Worm (Caenorhabditis elegans): ENCODE measurements around the gene fbxb-5.

fbxb-5 gene

ce11 chrII:1756582-1756981 is 34.3 kb upstream of the fbxb-5 start, which contains the start of gene fbxb-53:
TSS of gene fbxb-53 (plus strand) at chrII:1756882.
- TF ChIP-seq tra-4 (tag; optimal IDR thresholded peaks at IDR 0.05), result no peak

- TF ChIP-seq B0310.2 (tag; optimal IDR thresholded peaks at IDR 0.05) (no peak), ama-1 (optimal IDR thresholded peaks at IDR 0.05) (no peak), hmbx-1 (tag; optimal IDR thresholded peaks at IDR 0.05) (no peak), sea-1 (GFP tag; conservative IDR thresholded peaks at IDR 0.05) (no peak), flt-1 (GFP tag; IDR thresholded peaks at IDR 0.05) (no peak), hmg-4 (GFP tag; optimal IDR thresholded peaks at IDR 0.05) (no peak)
These were observed 33.8 kb upstream of the fbxb-5 start, which contains the start of gene F36H5.17 for ce11 chrII:1756072-1756471. TSS of gene F36H5.17 (minus strand) at chrII:1756172.

- TF ChIP-seq hmbx-1 (tag; optimal IDR thresholded peaks at IDR 0.05), result no peak
- TF ChIP-seq hnd-1 (tag; optimal IDR thresholded peaks at IDR 0.05), result no peak
- no peak for TF ChIP-seq flt-1 (GFP tag; IDR thresholded peaks at IDR 0.05)
- no peak for TF ChIP-seq ceh-36 (tag; optimal IDR thresholded peaks at IDR 0.05)
- no peak for TF ChIP-seq ets-7 (tag; optimal IDR thresholded peaks at IDR 0.05)
- no peak for TF ChIP-seq hmg-4 (GFP tag; optimal IDR thresholded peaks at IDR 0.05)
These were observed 30.7 kb upstream of the fbxb-5 start, which contains the start of gene F36H5.9 for ce11 chrII:1752990-1753389. TSS of gene F36H5.9 (minus strand) at chrII:1753090.

ce11 chrII:1750413-1750812 is 28.1 kb upstream of the fbxb-5 start, which contains the start of the genes F36H5.13 and F36H5.8:
TSS of gene F36H5.13 (minus strand) at chrII:1750513.
TSS of gene F36H5.8 (minus strand) at chrII:1750686.
- TF ChIP-seq hmbx-1 (tag; optimal IDR thresholded peaks at IDR 0.05), result no peak
- no peak for TF ChIP-seq tra-4 (tag; optimal IDR thresholded peaks at IDR 0.05)
- TF ChIP-seq ets-7 (tag; optimal IDR thresholded peaks at IDR 0.05), result no peak
- TF ChIP-seq tbx-37 (GFP tag; conservative IDR thresholded peaks at IDR 0.05), result no peak
- no peak for TF ChIP-seq aly-1 (tag; optimal IDR thresholded peaks at IDR 0.05)
- TF ChIP-seq ama-1 (optimal IDR thresholded peaks at IDR 0.05), result no peak
- no peak for TF ChIP-seq hnd-1 (tag; optimal IDR thresholded peaks at IDR 0.05)
- TF ChIP-seq sea-1 (GFP tag; conservative IDR thresholded peaks at IDR 0.05), result no peak

- TF ChIP-seq pes-1 (GFP tag; IDR thresholded peaks at IDR 0.05) (no peak), hmg-4 (GFP tag; optimal IDR thresholded peaks at IDR 0.05) (no peak), scrt-1 (GFP tag; IDR thresholded peaks at IDR 0.05) (no peak), tbx-11 (GFP tag; IDR thresholded peaks at IDR 0.05) (no peak), B0310.2 (tag; optimal IDR thresholded peaks at IDR 0.05) (no peak), ama-1 (optimal IDR thresholded peaks at IDR 0.05) (no peak)
These were observed 21.9 kb upstream of the fbxb-5 start, which contains the start of gene clec-19 for ce11 chrII:1744183-1744582. TSS of gene clec-19 (plus strand) at chrII:1744483.

- TF ChIP-seq hmg-4 (GFP tag; optimal IDR thresholded peaks at IDR 0.05) (no peak), flt-1 (GFP tag; IDR thresholded peaks at IDR 0.05) (no peak), sea-1 (GFP tag; conservative IDR thresholded peaks at IDR 0.05) (no peak), scrt-1 (GFP tag; IDR thresholded peaks at IDR 0.05) (no peak), tbx-11 (GFP tag; IDR thresholded peaks at IDR 0.05) (no peak), ets-7 (tag; optimal IDR thresholded peaks at IDR 0.05) (no peak), aly-1 (tag; optimal IDR thresholded peaks at IDR 0.05) (no peak), hmbx-1 (tag; optimal IDR thresholded peaks at IDR 0.05) (no peak)
These were observed 20.2 kb upstream of the fbxb-5 start, which contains the start of gene F36H5.12 for ce11 chrII:1742535-1742934. TSS of gene F36H5.12 (plus strand) at chrII:1742835.

- no peak for TF ChIP-seq F13C5.2 (tag; optimal IDR thresholded peaks at IDR 0.05)
These were observed 19.0 kb upstream of the fbxb-5 start, which contains the start of gene K07G6.1 for ce11 chrII:1741248-1741647. TSS of gene K07G6.1 (plus strand) at chrII:1741548.

- TF ChIP-seq flt-1 (GFP tag; IDR thresholded peaks at IDR 0.05), result no peak
- TF ChIP-seq ceh-36 (tag; optimal IDR thresholded peaks at IDR 0.05), result no peak
These were observed 16.6 kb upstream of the fbxb-5 start, which contains the start of the genes irld-9 and irld-33 for ce11 chrII:1738844-1739243. TSS of gene irld-9 (minus strand) at chrII:1738944. TSS of gene irld-33 (plus strand) at chrII:1739052.

ce11 chrII:1736353-1736752 is 14.1 kb upstream of the fbxb-5 start, which contains the start of gene ceh-83:
TSS of gene ceh-83 (minus strand) at chrII:1736533.
- TF ChIP-seq F13C5.2 (tag; optimal IDR thresholded peaks at IDR 0.05), result no peak
- no peak for TF ChIP-seq tbx-11 (GFP tag; IDR thresholded peaks at IDR 0.05)
- no peak for TF ChIP-seq hnd-1 (tag; optimal IDR thresholded peaks at IDR 0.05)
- TF ChIP-seq ceh-13 (GFP tag; optimal IDR thresholded peaks at IDR 0.05), result no peak
- TF ChIP-seq ama-1 (optimal IDR thresholded peaks at IDR 0.05), result no peak
- no peak for TF ChIP-seq hmg-4 (GFP tag; optimal IDR thresholded peaks at IDR 0.05)
- no peak for TF ChIP-seq ets-7 (tag; optimal IDR thresholded peaks at IDR 0.05)
- no peak for TF ChIP-seq sea-1 (GFP tag; conservative IDR thresholded peaks at IDR 0.05)
- no peak for TF ChIP-seq pes-1 (GFP tag; IDR thresholded peaks at IDR 0.05)
- no peak for TF ChIP-seq aly-1 (tag; optimal IDR thresholded peaks at IDR 0.05)

ce11 chrII:1735145-1735544 is 12.9 kb upstream of the fbxb-5 start:
- no peak for TF ChIP-seq ceh-13 (GFP tag; optimal IDR thresholded peaks at IDR 0.05)
- no peak for TF ChIP-seq tra-4 (tag; optimal IDR thresholded peaks at IDR 0.05)
- TF ChIP-seq pes-1 (GFP tag; IDR thresholded peaks at IDR 0.05), result no peak
- TF ChIP-seq F13C5.2 (tag; optimal IDR thresholded peaks at IDR 0.05), result no peak
- TF ChIP-seq sea-1 (GFP tag; conservative IDR thresholded peaks at IDR 0.05), result no peak
- no peak for TF ChIP-seq ama-1 (optimal IDR thresholded peaks at IDR 0.05)
- TF ChIP-seq hmbx-1 (tag; optimal IDR thresholded peaks at IDR 0.05), result no peak
- TF ChIP-seq scrt-1 (GFP tag; IDR thresholded peaks at IDR 0.05), result no peak
- TF ChIP-seq hnd-1 (tag; optimal IDR thresholded peaks at IDR 0.05), result no peak
- no peak for TF ChIP-seq tbx-37 (GFP tag; conservative IDR thresholded peaks at IDR 0.05)
- no peak for TF ChIP-seq ets-7 (tag; optimal IDR thresholded peaks at IDR 0.05)
- TF ChIP-seq ceh-36 (tag; optimal IDR thresholded peaks at IDR 0.05), result no peak
- no peak for TF ChIP-seq B0310.2 (tag; optimal IDR thresholded peaks at IDR 0.05)

Data from whole organism, early embryonic.